Fruit fly (Drosophila melanogaster): ENCODE data around the gene Lar.
A peak's percentile ranks its signal among the peaks of the same experiment; 100 is the strongest.

Lar gene

DNA sequence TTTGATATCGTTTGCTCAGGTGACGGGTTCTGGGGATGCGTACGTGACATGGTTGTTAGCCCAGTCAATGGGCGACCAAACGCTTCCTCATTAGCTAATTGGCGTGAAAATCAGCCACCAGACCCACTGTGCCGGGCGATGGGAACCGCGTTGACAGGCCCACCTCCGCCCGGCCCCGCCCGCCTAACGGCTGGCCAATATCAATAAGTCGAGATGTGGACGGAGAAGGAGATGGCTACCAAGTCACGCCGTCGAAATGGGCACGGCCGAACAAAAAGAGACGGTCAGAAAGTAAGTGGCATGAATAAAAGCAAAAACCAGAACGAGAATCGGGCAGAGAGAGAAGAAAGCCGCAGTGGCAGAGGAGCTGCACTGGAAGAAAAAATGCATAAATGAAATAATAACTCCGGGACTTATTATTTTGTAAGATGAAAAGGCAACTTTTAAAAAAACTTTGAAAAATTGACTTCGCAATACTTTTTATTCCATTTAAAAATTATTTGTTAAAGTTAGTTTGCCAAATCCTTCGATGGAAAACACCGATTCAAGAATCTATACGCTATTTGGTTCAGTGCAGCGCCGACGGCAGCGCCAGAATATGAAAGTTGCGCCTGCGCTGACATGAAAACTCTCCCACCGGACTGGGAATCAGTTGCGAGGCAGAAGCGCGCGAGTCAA, 48.5 kb upstream of the Lar start, which contains the start of gene CG13082 (continued):
- TF ChIP-seq Dll (GFP tag; IDR thresholded peaks at IDR 0.05; ENCODE audit: partially characterized antibody) (no peak), eve (GFP tag; optimal IDR thresholded peaks at IDR 0.05) (no peak), CTCF (GFP tag; optimal IDR thresholded peaks at IDR 0.05) (no peak), CG32532 (GFP tag; IDR thresholded peaks at IDR 0.05) (no peak), bcd (GFP tag; optimal IDR thresholded peaks at IDR 0.05) (peak; percentile 39), CG7556 (GFP tag; optimal IDR thresholded peaks at IDR 0.05) (peak; percentile 45), Dip3 (GFP tag; optimal IDR thresholded peaks at IDR 0.05) (peak; percentile 27), Rfx (GFP tag; IDR thresholded peaks at IDR 0.05) (no peak), CG15696 (tag; optimal IDR thresholded peaks at IDR 0.05) (peak; percentile 23), PHDP (tag; optimal IDR thresholded peaks at IDR 0.05) (peak; percentile 47), grn (GFP tag; optimal IDR thresholded peaks at IDR 0.05) (no peak), Lim3 (GFP tag; IDR thresholded peaks at IDR 0.05) (no peak), z (GFP tag; IDR thresholded peaks at IDR 0.05) (no peak), sens (GFP tag) (peak; percentile 93), Atf3 (GFP tag; optimal IDR thresholded peaks at IDR 0.05) (no peak), CG33557 (GFP tag; optimal IDR thresholded peaks at IDR 0.05) (peak; percentile 57), CG31441 (GFP tag; IDR thresholded peaks at IDR 0.05) (peak; percentile 63), CG17612 (GFP tag; IDR thresholded peaks at IDR 0.05) (no peak), B-H1 (GFP tag; IDR thresholded peaks at IDR 0.05) (no peak; the same call in 2 of the 3 replicates), gcm (GFP tag; optimal IDR thresholded peaks at IDR 0.05) (peak; percentile 54), CG12942 (GFP tag; optimal IDR thresholded peaks at IDR 0.05) (no peak), tll (GFP tag; optimal IDR thresholded peaks at IDR 0.05) (no peak), hkb (optimal IDR thresholded peaks at IDR 0.05) (no peak), hkb (GFP tag; IDR thresholded peaks at IDR 0.05) (no peak), shn (GFP tag; optimal IDR thresholded peaks at IDR 0.05) (no peak), toy (GFP tag; IDR thresholded peaks at IDR 0.05) (no peak), CG9876 (GFP tag; optimal IDR thresholded peaks at IDR 0.05) (no peak), Deaf1 (tag; optimal IDR thresholded peaks at IDR 0.05) (no peak), so (GFP tag; IDR thresholded peaks at IDR 0.05) (no peak), CG7372 (GFP tag; IDR thresholded peaks at IDR 0.05) (no peak), fru (optimal IDR thresholded peaks at IDR 0.05) (no peak), bowl (GFP tag; IDR thresholded peaks at IDR 0.05) (no peak), Neu2 (GFP tag; optimal IDR thresholded peaks at IDR 0.05; ENCODE audit: borderline replicate concordance) (no peak), HLH54F (GFP tag; optimal IDR thresholded peaks at IDR 0.05) (no peak), CG12236 (GFP tag; optimal IDR thresholded peaks at IDR 0.05) (no peak), CG1603 (tag; optimal IDR thresholded peaks at IDR 0.05) (no peak), unc-4 (GFP tag; IDR thresholded peaks at IDR 0.05; ENCODE audit: partially characterized antibody) (no peak), grau (tag; optimal IDR thresholded peaks at IDR 0.05) (peak; percentile 57), CG16779 (GFP tag; IDR thresholded peaks at IDR 0.05) (no peak), CG31388 (GFP tag; optimal IDR thresholded peaks at IDR 0.05) (no peak), CG3995 (GFP tag; optimal IDR thresholded peaks at IDR 0.05) (no peak), CG14965 (GFP tag; optimal IDR thresholded peaks at IDR 0.05; ENCODE audit: borderline replicate concordance) (no peak), zfh1 (GFP tag; IDR thresholded peaks at IDR 0.05) (peak; percentile 65), Dfd (GFP tag; optimal IDR thresholded peaks at IDR 0.05) (no peak), CG7357 (GFP tag; IDR thresholded peaks at IDR 0.05) (no peak), Dp (GFP tag; optimal IDR thresholded peaks at IDR 0.05) (no peak), CG15479 (GFP tag; optimal IDR thresholded peaks at IDR 0.05) (no peak), inv (GFP tag; IDR thresholded peaks at IDR 0.05; ENCODE audit: partially characterized antibody) (no peak), zfh2 (GFP tag; optimal IDR thresholded peaks at IDR 0.05) (no peak), cato (GFP tag; optimal IDR thresholded peaks at IDR 0.05; ENCODE audit: borderline replicate concordance) (no peak), ttk (GFP tag; IDR thresholded peaks at IDR 0.05) (no peak), D (optimal IDR thresholded peaks at IDR 0.05) (no peak), D (GFP tag; optimal IDR thresholded peaks at IDR 0.05) (peak; percentile 75)

Data from whole organism, embryonic.